Worm (Caenorhabditis elegans) whole organism, L2 larva: ENCODE measurements around the gene selt-1.1.

ENCODE experiments used
- C34F6.9 ChIP-seq: fragments of 150-350 bp; optimal IDR thresholded peaks from 2 replicates; lab custom pipeline; 2014; ENCODE audit warnings: missing biosample characterization, missing genetic modification characterization
- Y55F3AM.14 ChIP-seq: fragments of 200-800 bp; sonication (Bioruptor generic); optimal IDR thresholded peaks from 2 replicates; lab custom pipeline; 2018; ENCODE audit warnings: mild to moderate bottlenecking, missing genetic modification characterization, missing compliant biosample characterization
- ZK546.5 ChIP-seq: sonication (generic microtip); optimal IDR thresholded peaks from 2 replicates; lab custom pipeline; 2017; ENCODE audit warnings: missing biosample characterization, missing genetic modification characterization
- alr-1 ChIP-seq: fragments of 150-350 bp; optimal IDR thresholded peaks from 2 replicates; lab custom pipeline; 2014; ENCODE audit warnings: missing biosample characterization, missing genetic modification characterization
- aly-2 ChIP-seq: fragments of 150-350 bp; optimal IDR thresholded peaks from 2 replicates; lab custom pipeline; 2014; ENCODE audit warnings: missing biosample characterization, missing genetic modification characterization
- ama-1 ChIP-seq: fragments of 150-350 bp; optimal IDR thresholded peaks from 2 replicates; lab custom pipeline; 2018; ENCODE audit warnings: inconsistent platforms
- blmp-1 ChIP-seq: sonication (generic microtip); optimal IDR thresholded peaks from 2 replicates; lab custom pipeline; 2017; ENCODE audit warnings: missing genetic modification characterization, mild to moderate bottlenecking, missing compliant biosample characterization, antibody characterized with exemption, moderate library complexity; ENCODE audit not compliant: insufficient read depth
- ceh-16 ChIP-seq: fragments of 150-350 bp; optimal IDR thresholded peaks from 2 replicates; lab custom pipeline; 2014; ENCODE audit warnings: missing biosample characterization, missing genetic modification characterization
- ceh-82 ChIP-seq: fragments of 150-350 bp; optimal IDR thresholded peaks from 2 replicates; lab custom pipeline; 2014; ENCODE audit warnings: missing biosample characterization, missing genetic modification characterization
- crh-2 ChIP-seq: sonication (generic microtip); optimal IDR thresholded peaks from 2 replicates; lab custom pipeline; 2017; ENCODE audit warnings: missing biosample characterization, missing genetic modification characterization
- dmd-4 ChIP-seq: sonication (generic microtip); optimal IDR thresholded peaks from 2 replicates; lab custom pipeline; 2017; ENCODE audit warnings: missing biosample characterization, missing genetic modification characterization
- egl-27 ChIP-seq: sonication (generic microtip); optimal IDR thresholded peaks from 3 replicates; lab custom pipeline; 2017; ENCODE audit warnings: missing biosample characterization, missing genetic modification reagents, missing genetic modification characterization
- elt-1 ChIP-seq: fragments of 150-350 bp; optimal IDR thresholded peaks from 2 replicates; lab custom pipeline; 2014; ENCODE audit warnings: missing biosample characterization, missing genetic modification characterization
- elt-3 ChIP-seq: sonication (generic microtip); optimal IDR thresholded peaks from 2 replicates; lab custom pipeline; 2017; ENCODE audit warnings: missing biosample characterization, missing genetic modification characterization
- gmeb-1 ChIP-seq: fragments of 150-350 bp; optimal IDR thresholded peaks from 2 replicates; lab custom pipeline; 2014; ENCODE audit warnings: missing biosample characterization, missing genetic modification characterization
- lin-11 ChIP-seq: fragments of 150-350 bp; sonication (generic microtip); optimal IDR thresholded peaks from 2 replicates; lab custom pipeline; 2014; ENCODE audit warnings: missing biosample characterization, missing genetic modification characterization, inconsistent platforms, mixed read lengths
- lin-13 ChIP-seq: fragments of 150-350 bp; optimal IDR thresholded peaks from 2 replicates; lab custom pipeline; 2014; ENCODE audit warnings: missing biosample characterization, missing genetic modification reagents, missing genetic modification characterization
- lsy-2 ChIP-seq, 2 experiments: fragments of 150-350 bp in 1 of 2; sonication (generic microtip) in 1 of 2; optimal IDR thresholded peaks; 2 replicates each; lab custom pipeline; 2014 to 2017; ENCODE audit warnings: missing biosample characterization in 2 of 2, missing genetic modification characterization in 2 of 2
- mab-5 ChIP-seq: fragments of 150-350 bp; optimal IDR thresholded peaks from 2 replicates; lab custom pipeline; 2014; ENCODE audit warnings: missing biosample characterization, missing genetic modification characterization
- mbf-1 ChIP-seq: sonication (generic microtip); optimal IDR thresholded peaks from 2 replicates; lab custom pipeline; 2017; ENCODE audit warnings: missing biosample characterization, missing genetic modification characterization
- mdl-1 ChIP-seq, 2 experiments: fragments of 150-350 bp in 1 of 2; sonication (generic microtip) in 1 of 2; optimal IDR thresholded peaks; 2 replicates each; lab custom pipeline; 2017; ENCODE audit warnings: missing biosample characterization in 2 of 2, missing genetic modification characterization in 2 of 2
- nhr-10 ChIP-seq: sonication (generic microtip); optimal IDR thresholded peaks from 2 replicates; lab custom pipeline; 2017; ENCODE audit warnings: missing biosample characterization, missing genetic modification characterization
- nhr-11 ChIP-seq: fragments of 150-350 bp; optimal IDR thresholded peaks from 2 replicates; lab custom pipeline; 2014; ENCODE audit warnings: missing biosample characterization, missing genetic modification characterization
- nhr-129 ChIP-seq: fragments of 150-350 bp; optimal IDR thresholded peaks from 2 replicates; lab custom pipeline; 2014; ENCODE audit warnings: missing biosample characterization, missing genetic modification characterization
- nhr-21 ChIP-seq: fragments of 150-350 bp; optimal IDR thresholded peaks from 2 replicates; lab custom pipeline; 2014; ENCODE audit warnings: missing biosample characterization, missing genetic modification characterization
- nhr-23 ChIP-seq: fragments of 150-350 bp; optimal IDR thresholded peaks from 2 replicates; lab custom pipeline; 2014; ENCODE audit warnings: missing biosample characterization, missing genetic modification reagents, missing genetic modification characterization
- nhr-237 ChIP-seq: fragments of 150-350 bp; optimal IDR thresholded peaks from 2 replicates; lab custom pipeline; 2014; ENCODE audit warnings: missing biosample characterization, missing genetic modification characterization
- nhr-25 ChIP-seq: fragments of 150-350 bp; sonication (generic microtip); optimal IDR thresholded peaks from 3 replicates; lab custom pipeline; 2014; ENCODE audit warnings: missing biosample characterization, missing genetic modification characterization
- nhr-6 ChIP-seq: fragments of 150-350 bp; optimal IDR thresholded peaks from 2 replicates; lab custom pipeline; 2014; ENCODE audit warnings: missing biosample characterization, missing genetic modification characterization
- nhr-77 ChIP-seq: fragments of 150-350 bp; optimal IDR thresholded peaks from 2 replicates; lab custom pipeline; 2014; ENCODE audit warnings: missing biosample characterization, missing genetic modification characterization
- peb-1 ChIP-seq: fragments of 150-350 bp; optimal IDR thresholded peaks from 2 replicates; lab custom pipeline; 2014; ENCODE audit warnings: missing biosample characterization, missing genetic modification characterization
- sem-4 ChIP-seq: fragments of 150-350 bp; optimal IDR thresholded peaks from 2 replicates; lab custom pipeline; 2014; ENCODE audit warnings: missing biosample characterization, missing genetic modification reagents, missing genetic modification characterization
- skn-1 ChIP-seq: sonication (generic microtip); optimal IDR thresholded peaks from 2 replicates; lab custom pipeline; 2017; ENCODE audit warnings: missing biosample characterization, missing genetic modification characterization
- sma-3 ChIP-seq: sonication (generic microtip); optimal IDR thresholded peaks from 2 replicates; lab custom pipeline; 2016; ENCODE audit warnings: missing genetic modification reagents, missing genetic modification characterization, missing compliant biosample characterization
- sma-9 ChIP-seq, 2 experiments: fragments of 150-350 bp in 1 of 2; sonication (generic microtip) in 1 of 2; optimal IDR thresholded peaks; 2 replicates each; lab custom pipeline; 2014 to 2016; ENCODE audit warnings: missing genetic modification characterization in 2 of 2, mild to moderate bottlenecking in 1 of 2, missing biosample characterization in 1 of 2, missing compliant biosample characterization in 1 of 2, missing genetic modification reagents in 1 of 2, moderate library complexity in 1 of 2
- snpc-4 ChIP-seq: fragments of 150-350 bp; optimal IDR thresholded peaks from 2 replicates; lab custom pipeline; 2014; ENCODE audit warnings: missing biosample characterization, missing genetic modification characterization
- unc-39 ChIP-seq: fragments of 150-350 bp; optimal IDR thresholded peaks from 2 replicates; lab custom pipeline; 2014; ENCODE audit warnings: missing biosample characterization, missing genetic modification characterization
- unc-55 ChIP-seq: fragments of 150-350 bp; sonication (generic microtip); optimal IDR thresholded peaks from 3 replicates; lab custom pipeline; 2014; ENCODE audit warnings: missing biosample characterization, missing genetic modification reagents, missing genetic modification characterization
- unc-62 ChIP-seq: fragments of 150-350 bp; optimal IDR thresholded peaks from 2 replicates; lab custom pipeline; 2014; ENCODE audit warnings: missing biosample characterization, missing genetic modification reagents, missing genetic modification characterization
- zag-1 ChIP-seq: fragments of 150-350 bp; optimal IDR thresholded peaks from 2 replicates; lab custom pipeline; 2014; ENCODE audit warnings: missing biosample characterization, missing genetic modification characterization
- ztf-1 ChIP-seq: fragments of 200-800 bp; sonication (Bioruptor generic); conservative IDR thresholded peaks from 2 replicates; pipeline ENCODE4 v1.3.6; 2022; ENCODE audit warnings: missing genetic modification characterization, missing compliant biosample characterization
- ztf-11 ChIP-seq: sonication (generic microtip); optimal IDR thresholded peaks from 2 replicates; lab custom pipeline; 2017; ENCODE audit warnings: missing biosample characterization, missing genetic modification characterization
- ztf-4 ChIP-seq: fragments of 150-350 bp; optimal IDR thresholded peaks from 2 replicates; lab custom pipeline; 2014; ENCODE audit warnings: missing biosample characterization, missing genetic modification characterization

selt-1.1 gene

ce11 chrX:11534443-11534842 is 11.9 kb downstream of the selt-1.1 start:
- TF ChIP-seq nhr-23 (tag; lab: Kevin White, UChicago) (no peak), sma-9 (GFP tag; optimal IDR thresholded peaks at IDR 0.05; lab: Kevin White, UChicago) (peak; percentile 58), sma-9 (tag; optimal IDR thresholded peaks at IDR 0.05; lab: Kevin White, UChicago) (no peak), nhr-129 (tag; lab: Kevin White, UChicago) (no peak), alr-1 (tag; lab: Kevin White, UChicago) (no peak), lin-11 (no peak), nhr-6 (tag; lab: Kevin White, UChicago) (no peak), ceh-82 (tag; lab: Kevin White, UChicago) (no peak), lsy-2 (tag; optimal IDR thresholded peaks at IDR 0.05; lab: Kevin White, UChicago) (no peak), elt-3 (tag; lab: Kevin White, UChicago) (no peak), peb-1 (tag; lab: Kevin White, UChicago) (no peak), ceh-16 (no peak), nhr-77 (no peak), gmeb-1 (tag; lab: Kevin White, UChicago) (no peak), nhr-11 (tag; lab: Kevin White, UChicago) (no peak), C34F6.9 (tag; lab: Kevin White, UChicago) (no peak), nhr-25 (tag; lab: Kevin White, UChicago) (peak; percentile 50), sem-4 (tag; lab: Kevin White, UChicago) (no peak), ztf-11 (tag; lab: Kevin White, UChicago) (no peak), ztf-1 (GFP tag; lab: Robert Waterston, UW) (no peak), unc-55 (GFP tag; lab: Kevin White, UChicago) (no peak), aly-2 (tag; lab: Kevin White, UChicago) (no peak), mab-5 (tag; lab: Kevin White, UChicago) (no peak), mbf-1 (tag; lab: Kevin White, UChicago) (no peak), blmp-1 (tag; lab: Kevin White, UChicago) (peak; percentile 15), nhr-21 (peak; percentile 50), ama-1 (lab: Kevin White, UChicago) (no peak), unc-62 (no peak), skn-1 (tag; lab: Kevin White, UChicago) (no peak)

DNA sequence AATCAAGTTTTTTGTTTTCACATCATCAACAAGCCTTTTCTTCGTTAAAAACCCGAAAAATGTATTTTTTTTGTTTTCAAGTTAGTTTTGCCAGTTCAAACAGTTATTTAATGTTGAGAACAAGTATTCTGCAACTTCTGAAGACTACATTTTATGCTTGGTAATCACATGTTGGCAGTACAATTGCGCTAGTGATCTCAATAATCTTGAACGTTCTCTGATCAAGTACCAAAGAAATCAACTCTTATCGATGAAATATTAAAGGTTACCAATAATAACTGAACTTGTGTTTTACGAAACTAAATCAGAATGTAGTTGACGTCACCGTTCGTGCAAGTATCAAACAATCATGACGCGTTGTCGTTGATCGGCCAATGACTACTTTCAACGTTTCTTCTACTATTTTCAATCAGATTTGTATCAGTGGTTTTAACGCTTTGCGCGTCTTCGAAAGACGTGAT is 12.7 kb downstream of the selt-1.1 start, which contains the start of gene C35C5.8:
Gene C35C5.8, plus strand, starts transcription at position 51 of the 461 bp plus-strand sequence.
- TF ChIP-seq alr-1 (tag; lab: Kevin White, UChicago) (no peak), unc-55 (GFP tag; lab: Kevin White, UChicago) (no peak), unc-62 (no peak), lsy-2 (tag; optimal IDR thresholded peaks at IDR 0.05; lab: Kevin White, UChicago) (no peak), unc-39 (no peak), nhr-10 (tag; lab: Kevin White, UChicago) (no peak), sma-3 (GFP tag; lab: Kevin White, UChicago) (peak; percentile 24), gmeb-1 (tag; lab: Kevin White, UChicago) (no peak), ceh-16 (no peak), peb-1 (tag; lab: Kevin White, UChicago) (no peak), C34F6.9 (tag; lab: Kevin White, UChicago) (no peak), nhr-21 (peak; percentile 56), dmd-4 (no peak), ZK546.5 (tag; lab: Kevin White, UChicago) (no peak), nhr-11 (tag; lab: Kevin White, UChicago) (no peak), mbf-1 (tag; lab: Kevin White, UChicago) (no peak), ztf-4 (tag; lab: Kevin White, UChicago) (no peak), ama-1 (lab: Kevin White, UChicago) (no peak), snpc-4 (tag; lab: Kevin White, UChicago) (no peak), nhr-77 (no peak), nhr-23 (tag; lab: Kevin White, UChicago) (no peak), Y55F3AM.14 (GFP tag; lab: Kevin White, UChicago) (no peak), nhr-237 (tag; lab: Kevin White, UChicago) (no peak), zag-1 (tag; lab: Kevin White, UChicago) (no peak), ztf-1 (GFP tag; lab: Robert Waterston, UW) (no peak), sma-9 (GFP tag; optimal IDR thresholded peaks at IDR 0.05; lab: Kevin White, UChicago) (peak; percentile 73), sma-9 (tag; optimal IDR thresholded peaks at IDR 0.05; lab: Kevin White, UChicago) (no peak), lin-13 (GFP tag; lab: Kevin White, UChicago) (no peak), mdl-1 (tag; optimal IDR thresholded peaks at IDR 0.05; lab: Kevin White, UChicago) (no peak), egl-27 (tag; lab: Kevin White, UChicago) (no peak), mab-5 (tag; lab: Kevin White, UChicago) (no peak), sem-4 (tag; lab: Kevin White, UChicago) (no peak), nhr-6 (tag; lab: Kevin White, UChicago) (no peak), crh-2 (tag; lab: Kevin White, UChicago) (peak; percentile 12), ceh-82 (tag; lab: Kevin White, UChicago) (no peak), blmp-1 (tag; lab: Kevin White, UChicago) (peak; percentile 25), elt-1 (no peak)
